Worm (Caenorhabditis elegans): ENCODE measurements around the gene glc-1.

DNA sequence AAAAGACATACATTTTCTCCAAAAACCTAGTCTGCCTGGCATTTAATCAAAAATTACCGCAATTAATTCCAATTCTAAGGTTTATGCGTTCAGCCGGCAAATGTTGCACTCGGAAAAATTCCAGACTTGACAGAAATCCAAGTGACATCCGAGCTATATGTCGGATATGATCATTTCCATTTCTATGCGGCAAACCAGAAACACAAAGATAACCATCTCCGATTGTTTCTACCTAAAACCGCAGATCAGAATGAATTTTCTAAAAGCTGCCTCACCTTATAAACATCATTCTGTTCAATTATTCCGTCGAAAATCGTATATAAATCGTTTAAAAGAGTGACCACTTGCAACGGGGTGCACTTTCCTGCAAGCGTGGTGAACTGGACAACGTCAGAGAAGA, 29.7 kb downstream of the glc-1 start:
- no peak for TF ChIP-seq snpc-1.1 (tag; optimal IDR thresholded peaks at IDR 0.05; ENCODE audit: insufficient read depth)
- TF ChIP-seq madf-8 (GFP tag; conservative IDR thresholded peaks at IDR 0.05) = no peak
- TF ChIP-seq rpc-1 (optimal IDR thresholded peaks at IDR 0.05) = no peak
- no peak for TF ChIP-seq rpc-1 (tag; optimal IDR thresholded peaks at IDR 0.05)
- TF ChIP-seq ama-1 (optimal IDR thresholded peaks at IDR 0.05) = no peak
- no peak for TF ChIP-seq ama-1 (GFP tag; optimal IDR thresholded peaks at IDR 0.05)
- TF ChIP-seq sea-2 (GFP tag; IDR thresholded peaks at IDR 0.05) = no peak
- TF ChIP-seq Y67H2A.10 (GFP tag; conservative IDR thresholded peaks at IDR 0.05) = no peak
